Fruit fly (Drosophila melanogaster) whole organism, embryonic: ENCODE measurements around the gene MESR3.

Source experiments
- Ada2b ChIP-seq: fragments of 200-800 bp; sonication (Bioruptor generic); IDR thresholded peaks from 2 replicates; pipeline ENCODE4 v1.3.6; 2022; ENCODE audit warnings: missing biosample characterization, missing genetic modification characterization
- Bteb2 ChIP-seq: fragments of 200-800 bp; sonication (Bioruptor generic); optimal IDR thresholded peaks from 2 replicates; lab custom pipeline; 2016; ENCODE audit warnings: missing biosample characterization, missing genetic modification characterization
- CG10147 ChIP-seq: fragments of 200-800 bp; sonication (Bioruptor generic); optimal IDR thresholded peaks from 2 replicates; lab custom pipeline; 2019; ENCODE audit warnings: missing biosample characterization, mild to moderate bottlenecking, missing genetic modification characterization, moderate library complexity
- CG10565 ChIP-seq: fragments of 200-800 bp; sonication (Bioruptor generic); optimal IDR thresholded peaks from 3 replicates; lab custom pipeline; 2016; ENCODE audit warnings: missing biosample characterization, mild to moderate bottlenecking, missing genetic modification characterization
- CG11560 ChIP-seq: fragments of 200-800 bp; sonication (Bioruptor generic); IDR thresholded peaks from 3 replicates; pipeline ENCODE4 v1.3.6; 2022; ENCODE audit warnings: missing biosample characterization, missing genetic modification characterization
- CG12155 ChIP-seq: fragments of 200-800 bp; sonication (Bioruptor generic); optimal IDR thresholded peaks from 3 replicates; lab custom pipeline; 2016; ENCODE audit warnings: missing biosample characterization, missing genetic modification characterization
- CG12744 ChIP-seq: fragments of 200-800 bp; sonication (Bioruptor generic); optimal IDR thresholded peaks from 2 replicates; lab custom pipeline; 2016; ENCODE audit warnings: missing biosample characterization, missing genetic modification characterization
- CG12769 ChIP-seq: fragments of 200-800 bp; sonication (Bioruptor generic); optimal IDR thresholded peaks from 2 replicates; lab custom pipeline; 2019; ENCODE audit warnings: missing biosample characterization, mild to moderate bottlenecking, missing genetic modification characterization, moderate library complexity
- CG15269 ChIP-seq: fragments of 200-800 bp; sonication (Bioruptor generic); optimal IDR thresholded peaks from 2 replicates; lab custom pipeline; 2018; ENCODE audit warnings: missing biosample characterization, mild to moderate bottlenecking, missing genetic modification characterization, moderate library complexity
- CG17385 ChIP-seq: fragments of 200-800 bp; sonication (Bioruptor generic); optimal IDR thresholded peaks from 3 replicates; lab custom pipeline; 2018; ENCODE audit warnings: missing biosample characterization, mild to moderate bottlenecking, missing genetic modification characterization
- CG2129 ChIP-seq: fragments of 200-800 bp; sonication (Bioruptor generic); IDR thresholded peaks from 2 replicates; pipeline ENCODE4 v1.3.6; 2022; ENCODE audit warnings: missing biosample characterization, missing genetic modification characterization; ENCODE audit not compliant: partially characterized antibody
- CG31441 ChIP-seq: fragments of 200-800 bp; sonication (Bioruptor generic); IDR thresholded peaks from 2 replicates; pipeline ENCODE4 v1.3.6; 2022; ENCODE audit warnings: missing biosample characterization, missing genetic modification characterization
- CG34376 ChIP-seq: fragments of 200-800 bp; sonication (Bioruptor generic); optimal IDR thresholded peaks from 2 replicates; lab custom pipeline; 2018; ENCODE audit warnings: missing biosample characterization, mild to moderate bottlenecking, missing genetic modification characterization
- CG42726 ChIP-seq: fragments of 200-800 bp; sonication (Bioruptor generic); IDR thresholded peaks from 2 replicates; pipeline ENCODE4 v1.3.6; 2022; ENCODE audit warnings: missing biosample characterization, missing genetic modification characterization; ENCODE audit not compliant: partially characterized antibody
- CG4707 ChIP-seq: fragments of 200-800 bp; sonication (Bioruptor generic); optimal IDR thresholded peaks from 2 replicates; lab custom pipeline; 2018; ENCODE audit warnings: missing biosample characterization, mild to moderate bottlenecking, missing genetic modification characterization, moderate library complexity
- CG5953 ChIP-seq: fragments of 200-800 bp; sonication (Bioruptor generic); IDR thresholded peaks from 2 replicates; pipeline ENCODE4 v1.3.6; 2022; ENCODE audit warnings: missing biosample characterization, missing genetic modification characterization
- Chrac-16 ChIP-seq: fragments of 200-800 bp; sonication (Bioruptor generic); optimal IDR thresholded peaks from 3 replicates; lab custom pipeline; 2016; ENCODE audit warnings: missing biosample characterization, missing genetic modification characterization
- Dek ChIP-seq: fragments of 200-800 bp; sonication (Bioruptor generic); optimal IDR thresholded peaks from 3 replicates; lab custom pipeline; 2019; ENCODE audit warnings: missing biosample characterization, mild to moderate bottlenecking, missing genetic modification characterization, moderate library complexity
- Doc2 ChIP-seq: fragments of 200-800 bp; sonication (Bioruptor generic); IDR thresholded peaks from 2 replicates; pipeline ENCODE4 v1.3.6; 2022; ENCODE audit warnings: missing biosample characterization, missing genetic modification characterization
- Dp ChIP-seq: fragments of 200-800 bp; sonication (Bioruptor generic); optimal IDR thresholded peaks from 2 replicates; lab custom pipeline; 2018; ENCODE audit warnings: missing biosample characterization, mild to moderate bottlenecking, missing genetic modification characterization, moderate library complexity
- Drgx ChIP-seq: fragments of 200-800 bp; sonication (Bioruptor generic); IDR thresholded peaks from 2 replicates; pipeline ENCODE4 v1.3.6; 2022; ENCODE audit warnings: missing biosample characterization, missing genetic modification characterization
- Mes4 ChIP-seq: fragments of 200-800 bp; sonication (Bioruptor generic); optimal IDR thresholded peaks from 2 replicates; lab custom pipeline; 2016; ENCODE audit warnings: missing biosample characterization, missing genetic modification characterization
- Nf-YC ChIP-seq: fragments of 200-800 bp; optimal IDR thresholded peaks from 3 replicates; lab custom pipeline; 2019; ENCODE audit warnings: missing biosample characterization, mild to moderate bottlenecking, missing genetic modification characterization, moderate library complexity
- Scr ChIP-seq: fragments of 200-800 bp; sonication (Bioruptor generic); IDR thresholded peaks from 2 replicates; pipeline ENCODE4 v1.3.6; 2022; ENCODE audit warnings: missing biosample characterization, missing genetic modification characterization; ENCODE audit not compliant: partially characterized antibody
- Sry-β ChIP-seq: fragments of 200-800 bp; sonication (Bioruptor generic); optimal IDR thresholded peaks from 2 replicates; lab custom pipeline; 2018; ENCODE audit warnings: missing biosample characterization, mild to moderate bottlenecking, missing genetic modification characterization, moderate library complexity
- Ssrp ChIP-seq: fragments of 200-800 bp; sonication (Bioruptor generic); optimal IDR thresholded peaks from 2 replicates; lab custom pipeline; 2018; ENCODE audit warnings: missing biosample characterization, mild to moderate bottlenecking, missing genetic modification characterization, moderate library complexity
- YL-1 ChIP-seq: fragments of 200-800 bp; sonication (Bioruptor generic); optimal IDR thresholded peaks from 3 replicates; lab custom pipeline; 2017; ENCODE audit warnings: missing biosample characterization, mild to moderate bottlenecking, missing genetic modification characterization
- ab ChIP-seq: fragments of 200-800 bp; sonication (Bioruptor generic); optimal IDR thresholded peaks from 2 replicates; lab custom pipeline; 2016; ENCODE audit warnings: missing biosample characterization, missing genetic modification characterization
- abd-A ChIP-seq: fragments of 200-800 bp; sonication (Bioruptor generic); optimal IDR thresholded peaks from 3 replicates; lab custom pipeline; 2019; ENCODE audit warnings: missing biosample characterization, mild to moderate bottlenecking, missing genetic modification characterization, moderate library complexity
- bab2 ChIP-seq: fragments of 200-800 bp; sonication (Bioruptor generic); optimal IDR thresholded peaks from 2 replicates; lab custom pipeline; 2016; ENCODE audit warnings: missing biosample characterization, missing genetic modification characterization
- cg ChIP-seq: fragments of 200-800 bp; sonication (Bioruptor generic); optimal IDR thresholded peaks from 3 replicates; lab custom pipeline; 2019; ENCODE audit warnings: missing biosample characterization, mild to moderate bottlenecking, missing genetic modification characterization, moderate library complexity
- dati ChIP-seq: fragments of 200-800 bp; sonication (Bioruptor generic); IDR thresholded peaks from 2 replicates; pipeline ENCODE4 v1.3.6; 2022; ENCODE audit warnings: missing biosample characterization, missing genetic modification characterization
- emc ChIP-seq: fragments of 200-800 bp; sonication (Bioruptor generic); optimal IDR thresholded peaks from 2 replicates; lab custom pipeline; 2016; ENCODE audit warnings: missing biosample characterization, missing genetic modification characterization
- eyg ChIP-seq: fragments of 200-800 bp; sonication (Bioruptor generic); optimal IDR thresholded peaks from 3 replicates; lab custom pipeline; 2016; ENCODE audit warnings: missing biosample characterization, missing genetic modification characterization
- gce ChIP-seq: fragments of 200-800 bp; sonication (Bioruptor generic); IDR thresholded peaks from 3 replicates; pipeline ENCODE4 v1.3.6; 2022; ENCODE audit warnings: missing biosample characterization, missing genetic modification characterization
- gcm2 ChIP-seq: fragments of 200-800 bp; sonication (Bioruptor generic); optimal IDR thresholded peaks from 2 replicates; lab custom pipeline; 2016; ENCODE audit warnings: missing biosample characterization, missing genetic modification characterization
- gem ChIP-seq: fragments of 200-800 bp; sonication (Bioruptor generic); optimal IDR thresholded peaks from 2 replicates; lab custom pipeline; 2019; ENCODE audit warnings: missing biosample characterization, mild to moderate bottlenecking, missing genetic modification characterization, moderate library complexity
- gro ChIP-seq: fragments of 200-800 bp; sonication (Bioruptor generic); optimal IDR thresholded peaks from 2 replicates; lab custom pipeline; 2016; ENCODE audit warnings: missing biosample characterization, missing genetic modification characterization
- kni ChIP-seq: fragments of 200-800 bp; sonication (Bioruptor generic); optimal IDR thresholded peaks from 3 replicates; lab custom pipeline; 2017; ENCODE audit warnings: mild to moderate bottlenecking, missing biosample characterization, missing genetic modification reagents, missing genetic modification characterization
- knrl ChIP-seq: fragments of 200-800 bp; sonication (Bioruptor generic); IDR thresholded peaks from 3 replicates; pipeline ENCODE4 v1.3.6; 2022; ENCODE audit warnings: missing biosample characterization, missing genetic modification characterization; ENCODE audit not compliant: partially characterized antibody
- lmd ChIP-seq: fragments of 200-800 bp; sonication (Bioruptor generic); IDR thresholded peaks from 2 replicates; pipeline ENCODE4 v1.3.6; 2022; ENCODE audit warnings: missing biosample characterization, missing genetic modification characterization
- mirr ChIP-seq: fragments of 200-800 bp; sonication (Bioruptor generic); optimal IDR thresholded peaks from 3 replicates; lab custom pipeline; 2018; ENCODE audit warnings: missing biosample characterization, mild to moderate bottlenecking, missing genetic modification characterization
- nerfin-2 ChIP-seq: fragments of 200-800 bp; sonication (Bioruptor generic); IDR thresholded peaks from 2 replicates; pipeline ENCODE4 v1.3.6; 2022; ENCODE audit warnings: missing biosample characterization, missing genetic modification characterization; ENCODE audit not compliant: partially characterized antibody
- oc ChIP-seq: fragments of 200-800 bp; sonication (Bioruptor generic); optimal IDR thresholded peaks from 2 replicates; lab custom pipeline; 2018; ENCODE audit warnings: missing biosample characterization, mild to moderate bottlenecking, missing genetic modification characterization, moderate library complexity
- org-1 ChIP-seq: fragments of 200-800 bp; sonication (Bioruptor generic); optimal IDR thresholded peaks from 2 replicates; lab custom pipeline; 2017; ENCODE audit warnings: missing biosample characterization, missing genetic modification characterization
- row ChIP-seq: fragments of 200-800 bp; sonication (Bioruptor generic); IDR thresholded peaks from 3 replicates; pipeline ENCODE4 v1.3.6; 2022; ENCODE audit warnings: missing biosample characterization, missing genetic modification characterization
- salm ChIP-seq: fragments of 200-800 bp; sonication (Bioruptor generic); optimal IDR thresholded peaks from 2 replicates; lab custom pipeline; 2018; ENCODE audit warnings: missing biosample characterization, mild to moderate bottlenecking, missing genetic modification characterization
- slou ChIP-seq: fragments of 200-800 bp; sonication (Bioruptor generic); optimal IDR thresholded peaks from 3 replicates; lab custom pipeline; 2016; ENCODE audit warnings: missing biosample characterization, missing genetic modification characterization
- slp2 ChIP-seq: fragments of 200-800 bp; sonication (Bioruptor generic); optimal IDR thresholded peaks from 2 replicates; lab custom pipeline; 2016; ENCODE audit warnings: missing biosample characterization, missing genetic modification characterization
- tgo ChIP-seq: fragments of 200-800 bp; sonication (Bioruptor generic); IDR thresholded peaks from 3 replicates; pipeline ENCODE4 v1.3.6; 2022; ENCODE audit warnings: missing biosample characterization, missing genetic modification characterization

Gene MESR3

dm6 chr2L:18708239-18708891 lies 91.3 kb downstream of the MESR3 start, which contains the start of the genes Faf2 and Grip71 (continued):
- peak; percentile 98 for TF ChIP-seq CG17385 (GFP tag; lab: Kevin White, UChicago)
- peak; percentile 57 for TF ChIP-seq Scr (GFP tag; lab: Robert Waterston, UW)
- TF ChIP-seq emc (GFP tag; lab: Kevin White, UChicago), result peak; percentile 71
- TF ChIP-seq CG15269 (tag; lab: Kevin White, UChicago), result peak; percentile 89
- TF ChIP-seq dati, result peak; percentile 87
- no peak for TF ChIP-seq CG2129 (GFP tag; lab: Robert Waterston, UW)
- no peak for TF ChIP-seq CG34376 (GFP tag; lab: Kevin White, UChicago)
- peak; percentile 91 for TF ChIP-seq CG12155 (GFP tag; lab: Kevin White, UChicago)
- peak; percentile 89 for TF ChIP-seq CG5953
- TF ChIP-seq eyg, result peak; percentile 26
- TF ChIP-seq CG12744 (GFP tag; lab: Kevin White, UChicago), result peak; percentile 68
- TF ChIP-seq oc (tag; lab: Kevin White, UChicago), result peak; percentile 76
- TF ChIP-seq org-1 (GFP tag; lab: Kevin White, UChicago), result peak; percentile 71
- peak; percentile 79 for TF ChIP-seq Bteb2 (GFP tag; lab: Kevin White, UChicago)
- no peak for TF ChIP-seq gcm2 (GFP tag; lab: Kevin White, UChicago)
- peak; percentile 94 for TF ChIP-seq Chrac-16
- TF ChIP-seq Ssrp (tag; lab: Kevin White, UChicago), result peak; percentile 95
- TF ChIP-seq Doc2 (GFP tag; lab: Robert Waterston, UW), result peak; percentile 90
- no peak for TF ChIP-seq CG10565 (GFP tag; lab: Kevin White, UChicago)
- TF ChIP-seq CG12769 (tag; lab: Kevin White, UChicago), result peak; percentile 82
- peak; percentile 66 for TF ChIP-seq knrl (GFP tag; lab: Robert Waterston, UW)
- peak; percentile 90 for TF ChIP-seq CG31441 (GFP tag; lab: Robert Waterston, UW)
- peak; percentile 85 for TF ChIP-seq CG11560 (tag; lab: Robert Waterston, UW)
- TF ChIP-seq lmd (GFP tag; lab: Robert Waterston, UW), result peak; percentile 95
- peak; percentile 92 for TF ChIP-seq Dek
- peak; percentile 89 for TF ChIP-seq bab2 (GFP tag; lab: Kevin White, UChicago)
- peak; percentile 81 for TF ChIP-seq Nf-YC (tag; lab: Kevin White, UChicago)
- TF ChIP-seq kni (GFP tag; lab: Kevin White, UChicago), result no peak
- TF ChIP-seq Mes4, result peak; percentile 51
- TF ChIP-seq abd-A (tag; lab: Kevin White, UChicago), result no peak
- peak; percentile 63 for TF ChIP-seq mirr (GFP tag; lab: Kevin White, UChicago)
- peak; percentile 89 for TF ChIP-seq cg
- TF ChIP-seq Sry-β (GFP tag; lab: Kevin White, UChicago), result peak; percentile 55
- TF ChIP-seq Drgx (GFP tag; lab: Robert Waterston, UW), result peak; percentile 85
- TF ChIP-seq gce (GFP tag; lab: Robert Waterston, UW), result peak; percentile 69; the same call in 1 of the 3 replicates
- TF ChIP-seq gem (tag; lab: Kevin White, UChicago), result peak; percentile 96
- no peak for TF ChIP-seq CG42726 (GFP tag; lab: Robert Waterston, UW)
- peak; percentile 63 for TF ChIP-seq salm (tag; lab: Kevin White, UChicago)
- TF ChIP-seq Ada2b, result peak; percentile 92
- peak; percentile 94 for TF ChIP-seq tgo
- TF ChIP-seq slou (GFP tag; lab: Kevin White, UChicago), result peak; percentile 89
- peak; percentile 65 for TF ChIP-seq gro
- peak; percentile 83 for TF ChIP-seq CG10147 (GFP tag; lab: Kevin White, UChicago)
- TF ChIP-seq nerfin-2 (GFP tag; lab: Robert Waterston, UW), result no peak
- TF ChIP-seq row (GFP tag; lab: Robert Waterston, UW), result peak; percentile 97
- TF ChIP-seq ab (GFP tag; lab: Kevin White, UChicago), result peak; percentile 6
- TF ChIP-seq CG4707 (GFP tag; lab: Kevin White, UChicago), result peak; percentile 0
- TF ChIP-seq YL-1 (GFP tag; lab: Kevin White, UChicago), result peak; percentile 82
- TF ChIP-seq slp2 (GFP tag; lab: Kevin White, UChicago), result peak; percentile 81
- TF ChIP-seq Dp, result peak; percentile 79
